Worm (Caenorhabditis elegans): ENCODE data around the gene K12D12.5.

DNA sequence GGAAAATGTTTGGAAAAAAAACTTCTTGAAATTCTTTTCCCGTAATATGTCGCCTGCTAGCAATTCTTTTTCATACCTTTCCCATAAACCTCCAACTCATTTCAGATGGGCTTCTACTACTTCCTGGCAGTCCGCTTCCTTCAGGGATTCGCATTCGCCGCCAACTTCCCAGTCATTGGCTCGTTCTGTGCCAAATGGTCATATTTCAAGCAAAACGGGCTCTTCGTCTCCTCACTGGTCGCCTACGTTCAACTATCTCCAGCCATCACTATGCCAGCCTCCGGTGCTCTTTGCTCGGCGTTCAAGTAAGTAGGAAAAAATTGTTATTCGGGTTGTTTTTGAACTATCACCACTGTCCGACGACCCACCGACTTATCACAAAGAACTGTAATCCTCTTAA lies 16.8 kb upstream of the K12D12.5 start:
- TF ChIP-seq pha-4 (GFP tag; IDR thresholded peaks at IDR 0.05) (no peak), pha-4 (tag; optimal IDR thresholded peaks at IDR 0.05) (no peak), jun-1 (tag; optimal IDR thresholded peaks at IDR 0.05) (no peak), set-16 (GFP tag; IDR thresholded peaks at IDR 0.05) (no peak), daf-8 (GFP tag; IDR thresholded peaks at IDR 0.05) (no peak), nhr-6 (tag; optimal IDR thresholded peaks at IDR 0.05) (no peak), nhr-237 (tag; optimal IDR thresholded peaks at IDR 0.05) (no peak), egl-27 (tag; optimal IDR thresholded peaks at IDR 0.05) (no peak), hlh-30 (tag; optimal IDR thresholded peaks at IDR 0.05; ENCODE audit: insufficient read depth) (no peak), skn-1 (tag; optimal IDR thresholded peaks at IDR 0.05) (no peak)
